Fruit fly (Drosophila melanogaster) whole organism, embryonic: ENCODE data around the gene CG15635.

ENCODE experiments used
- CG12391 ChIP-seq: fragments of 200-800 bp; sonication (Bioruptor generic); optimal IDR thresholded peaks from 3 replicates; lab custom pipeline; 2018; ENCODE audit warnings: missing biosample characterization, mild to moderate bottlenecking, missing genetic modification characterization, moderate library complexity
- CG16779 ChIP-seq: fragments of 200-800 bp; sonication (Bioruptor generic); IDR thresholded peaks from 2 replicates; pipeline ENCODE4 v1.3.6; 2022; ENCODE audit warnings: missing biosample characterization, missing genetic modification characterization
- CG30431 ChIP-seq: fragments of 200-800 bp; sonication (Bioruptor generic); optimal IDR thresholded peaks from 2 replicates; lab custom pipeline; 2017; ENCODE audit warnings: missing biosample characterization, missing genetic modification characterization
- tna ChIP-seq: fragments of 200-800 bp; sonication (Bioruptor generic); IDR thresholded peaks from 2 replicates; pipeline ENCODE4 v1.3.6; 2022; ENCODE audit warnings: missing biosample characterization, missing genetic modification characterization; ENCODE audit not compliant: partially characterized antibody

DNA sequence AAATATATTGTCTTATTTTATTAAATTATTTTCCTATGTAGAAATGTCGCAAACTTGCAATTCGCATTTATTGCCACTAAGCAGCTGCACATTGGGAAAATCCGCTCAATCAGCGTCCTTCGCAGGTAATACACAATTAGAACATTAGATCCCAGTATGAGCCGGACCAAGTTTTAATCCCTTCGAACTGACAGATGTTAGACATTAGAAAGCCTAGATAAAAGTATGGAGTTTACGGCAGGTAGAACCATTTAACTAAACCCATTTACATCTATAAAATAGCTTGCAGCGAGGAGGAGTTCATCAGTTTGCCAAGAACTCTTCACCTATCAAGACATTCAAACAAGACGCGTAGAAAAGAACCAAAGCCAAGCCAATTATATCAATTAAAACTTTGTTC lies 44.4 kb downstream of the CG15635 start, which contains the start of gene Elba3:
- TF ChIP-seq tna (GFP tag; lab: Robert Waterston, UW) (no peak), CG16779 (GFP tag; lab: Robert Waterston, UW) (no peak), CG30431 (GFP tag; lab: Kevin White, UChicago) (no peak), CG12391 (tag; lab: Kevin White, UChicago) (no peak)
